Fruit fly (Drosophila melanogaster) whole organism, prepupa: Measurements from ENCODE around the gene CG17637.

Source experiments
- CG3919 ChIP-seq: fragments of 200-800 bp; sonication (Bioruptor generic); optimal IDR thresholded peaks from 3 replicates; lab custom pipeline; 2016; ENCODE audit warnings: missing biosample characterization, missing genetic modification characterization
- CG6276 ChIP-seq: fragments of 200-800 bp; sonication (Bioruptor generic); optimal IDR thresholded peaks from 2 replicates; lab custom pipeline; 2017; ENCODE audit warnings: missing biosample characterization, mild to moderate bottlenecking, missing genetic modification characterization
- CG8119 ChIP-seq: fragments of 200-800 bp; sonication (Bioruptor generic); IDR thresholded peaks from 3 replicates; pipeline ENCODE4 v1.3.6; 2022; ENCODE audit warnings: missing biosample characterization, missing genetic modification characterization
- CG9139 ChIP-seq: fragments of 200-800 bp; sonication (Bioruptor generic); optimal IDR thresholded peaks from 3 replicates; lab custom pipeline; 2017; ENCODE audit warnings: missing biosample characterization, mild to moderate bottlenecking, missing genetic modification characterization
- Hr38 ChIP-seq: sonication (Bioruptor generic); optimal IDR thresholded peaks from 2 replicates; lab custom pipeline; 2016; ENCODE audit warnings: missing biosample characterization, missing genetic modification characterization
- Hr4 ChIP-seq: fragments of 200-800 bp; sonication (Bioruptor generic); optimal IDR thresholded peaks from 3 replicates; lab custom pipeline; 2016; ENCODE audit warnings: missing biosample characterization, missing genetic modification characterization
- Met ChIP-seq: fragments of 200-800 bp; sonication (Bioruptor generic); optimal IDR thresholded peaks from 3 replicates; lab custom pipeline; 2016; ENCODE audit warnings: missing biosample characterization, missing genetic modification characterization
- OdsH ChIP-seq: fragments of 200-800 bp; sonication (Bioruptor generic); optimal IDR thresholded peaks from 3 replicates; lab custom pipeline; 2016; ENCODE audit warnings: missing biosample characterization, missing genetic modification characterization
- Sox14 ChIP-seq: fragments of 200-800 bp; sonication (Bioruptor generic); optimal IDR thresholded peaks from 3 replicates; lab custom pipeline; 2016; ENCODE audit warnings: missing biosample characterization, missing genetic modification characterization
- Sox15 ChIP-seq: fragments of 200-800 bp; sonication (Bioruptor generic); optimal IDR thresholded peaks from 3 replicates; lab custom pipeline; 2016; ENCODE audit warnings: missing biosample characterization, missing genetic modification characterization
- fkh ChIP-seq: fragments of 200-800 bp; sonication (Bioruptor generic); optimal IDR thresholded peaks from 3 replicates; lab custom pipeline; 2017; ENCODE audit warnings: missing biosample characterization, mild to moderate bottlenecking, missing genetic modification characterization, moderate library complexity
- topi ChIP-seq: fragments of 200-800 bp; sonication (Bioruptor generic); optimal IDR thresholded peaks from 3 replicates; lab custom pipeline; 2016; ENCODE audit warnings: missing biosample characterization, missing genetic modification characterization

DNA sequence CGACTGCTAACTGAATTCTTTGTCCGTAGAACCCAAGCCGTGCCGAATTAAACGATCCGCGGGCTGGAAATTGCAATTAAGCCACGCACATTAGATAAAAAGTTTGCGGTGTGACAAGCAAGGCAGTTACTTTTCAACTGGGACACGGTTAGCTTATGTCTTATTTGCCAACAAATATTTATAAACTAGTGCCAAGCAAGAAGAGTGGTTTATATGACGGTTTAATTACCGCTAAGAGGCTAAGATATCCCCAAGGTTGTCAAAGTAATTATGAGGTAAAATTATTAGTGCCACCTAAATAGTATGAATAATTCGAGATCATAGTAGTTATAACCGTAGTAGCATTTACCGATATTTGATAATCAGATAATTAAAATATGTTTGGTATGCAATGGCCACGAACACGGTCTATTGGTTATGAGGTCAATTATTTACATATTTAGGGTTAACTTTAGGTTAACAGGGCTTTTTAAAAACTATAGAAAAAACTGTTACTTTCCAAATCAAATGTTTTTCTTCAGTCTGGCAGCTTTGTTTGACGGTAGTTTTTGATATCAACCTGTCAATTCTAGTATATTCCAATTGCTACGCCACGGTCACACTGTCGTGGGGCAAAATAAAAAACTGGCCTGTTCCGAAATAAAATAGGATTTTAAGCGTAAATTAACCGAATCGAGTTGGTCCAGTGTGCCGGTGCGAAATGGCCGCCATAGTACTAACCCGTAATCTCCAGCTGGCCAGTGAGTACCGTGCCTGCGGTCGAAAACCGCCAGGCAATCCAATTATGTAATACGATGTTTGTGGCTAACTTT lies 9.0 kb upstream of the CG17637 start, which contains the start of gene ZnT77C:
- TF ChIP-seq Hr4 (GFP tag; lab: Kevin White, UChicago) (no peak), CG3919 (GFP tag; lab: Kevin White, UChicago) (no peak), Sox15 (GFP tag; lab: Kevin White, UChicago) (no peak), topi (no peak), CG9139 (GFP tag; lab: Kevin White, UChicago) (no peak), fkh (GFP tag; lab: Kevin White, UChicago) (no peak), Met (GFP tag; lab: Kevin White, UChicago) (no peak), Sox14 (GFP tag; lab: Kevin White, UChicago) (peak; percentile 5), CG6276 (GFP tag; lab: Kevin White, UChicago) (no peak), Hr38 (no peak), OdsH (GFP tag; lab: Kevin White, UChicago) (no peak), CG8119 (GFP tag; lab: Robert Waterston, UW) (no peak)
